Fruit fly (Drosophila melanogaster) whole organism, embryonic: ENCODE results near the gene CG31808.

Experiments
- CG10431 ChIP-seq: fragments of 200-800 bp; sonication (Bioruptor generic); optimal IDR thresholded peaks from 3 replicates; lab custom pipeline; 2018; ENCODE audit warnings: missing biosample characterization, mild to moderate bottlenecking, missing genetic modification characterization
- CG11560 ChIP-seq: fragments of 200-800 bp; sonication (Bioruptor generic); IDR thresholded peaks from 3 replicates; pipeline ENCODE4 v1.3.6; 2022; ENCODE audit warnings: missing biosample characterization, missing genetic modification characterization
- CG12391 ChIP-seq: fragments of 200-800 bp; sonication (Bioruptor generic); optimal IDR thresholded peaks from 3 replicates; lab custom pipeline; 2018; ENCODE audit warnings: missing biosample characterization, mild to moderate bottlenecking, missing genetic modification characterization, moderate library complexity
- CG13624 ChIP-seq: fragments of 200-800 bp; sonication (Bioruptor generic); optimal IDR thresholded peaks from 2 replicates; lab custom pipeline; 2016; ENCODE audit warnings: missing biosample characterization, missing genetic modification characterization
- CG2120 ChIP-seq: fragments of 200-800 bp; sonication (Bioruptor generic); optimal IDR thresholded peaks from 3 replicates; lab custom pipeline; 2016; ENCODE audit warnings: missing biosample characterization, missing genetic modification characterization
- CG2678 ChIP-seq: fragments of 200-800 bp; sonication (Bioruptor generic); optimal IDR thresholded peaks from 3 replicates; lab custom pipeline; 2019; ENCODE audit warnings: missing biosample characterization, mild to moderate bottlenecking, missing genetic modification characterization, moderate library complexity
- CG3065 ChIP-seq: fragments of 200-800 bp; sonication (Bioruptor generic); optimal IDR thresholded peaks from 2 replicates; lab custom pipeline; 2016; ENCODE audit warnings: missing biosample characterization, missing genetic modification characterization
- CG3838 ChIP-seq: fragments of 200-800 bp; sonication (Bioruptor generic); optimal IDR thresholded peaks from 3 replicates; lab custom pipeline; 2016; ENCODE audit warnings: missing biosample characterization, missing genetic modification characterization
- CG43689 ChIP-seq: fragments of 200-800 bp; sonication (Bioruptor generic); IDR thresholded peaks from 2 replicates; pipeline ENCODE4 v1.3.6; 2022; ENCODE audit warnings: missing biosample characterization, missing genetic modification characterization
- CG7745 ChIP-seq: fragments of 200-800 bp; sonication (Bioruptor generic); optimal IDR thresholded peaks from 2 replicates; lab custom pipeline; 2018; ENCODE audit warnings: missing biosample characterization, mild to moderate bottlenecking, missing genetic modification characterization, moderate library complexity
- CG8281 ChIP-seq: fragments of 200-800 bp; sonication (Bioruptor generic); optimal IDR thresholded peaks from 2 replicates; lab custom pipeline; 2018; ENCODE audit warnings: missing biosample characterization, mild to moderate bottlenecking, missing genetic modification characterization, moderate library complexity
- CG8478 ChIP-seq: fragments of >200 bp; optimal IDR thresholded peaks from 2 replicates; lab custom pipeline; 2018
- CG8924 ChIP-seq: fragments of 200-800 bp; optimal IDR thresholded peaks from 3 replicates; lab custom pipeline; 2019; ENCODE audit warnings: missing biosample characterization, mild to moderate bottlenecking, missing genetic modification characterization, moderate library complexity
- CrebB ChIP-seq: fragments of 200-800 bp; sonication (Bioruptor generic); optimal IDR thresholded peaks from 3 replicates; lab custom pipeline; 2018; ENCODE audit warnings: missing biosample characterization, mild to moderate bottlenecking, missing genetic modification characterization
- Dbx ChIP-seq: fragments of 200-800 bp; sonication (Bioruptor generic); IDR thresholded peaks from 3 replicates; pipeline ENCODE4 v1.3.6; 2022; ENCODE audit warnings: missing biosample characterization, missing genetic modification characterization
- Dfd ChIP-seq, 2 experiments: fragments of >200 bp; optimal IDR thresholded peaks; 2 replicates each; lab custom pipeline; 2017; ENCODE audit warnings: missing biosample characterization in 2 of 2, missing genetic modification characterization in 2 of 2
- GATAe ChIP-seq: fragments of 200-800 bp; sonication (Bioruptor generic); conservative IDR thresholded peaks from 2 replicates; pipeline ENCODE4 v1.3.6; 2022; ENCODE audit warnings: missing biosample characterization, missing genetic modification characterization
- HLH3B ChIP-seq: fragments of 200-800 bp; sonication (Bioruptor generic); IDR thresholded peaks from 2 replicates; pipeline ENCODE4 v1.3.6; 2022; ENCODE audit warnings: missing biosample characterization, missing genetic modification characterization
- Hmr ChIP-seq: fragments of 200-800 bp; sonication (Bioruptor generic); optimal IDR thresholded peaks from 3 replicates; lab custom pipeline; 2017; ENCODE audit warnings: mild to moderate bottlenecking, missing biosample characterization, missing genetic modification reagents, missing genetic modification characterization
- Mrtf ChIP-seq: fragments of 200-800 bp; sonication (Bioruptor generic); IDR thresholded peaks from 3 replicates; pipeline ENCODE4 v1.3.6; 2022; ENCODE audit warnings: missing biosample characterization, missing genetic modification characterization
- Neu2 ChIP-seq: fragments of 200-800 bp; sonication (Bioruptor generic); optimal IDR thresholded peaks from 3 replicates; lab custom pipeline; 2016; ENCODE audit warnings: missing biosample characterization, missing genetic modification characterization, borderline replicate concordance
- Optix ChIP-seq: fragments of 200-800 bp; sonication (Bioruptor generic); IDR thresholded peaks from 3 replicates; pipeline ENCODE4 v1.3.6; 2022; ENCODE audit warnings: missing biosample characterization, missing genetic modification characterization
- Ptx1 ChIP-seq: fragments of 200-800 bp; sonication (Bioruptor generic); IDR thresholded peaks from 2 replicates; pipeline ENCODE4 v1.3.6; 2022; ENCODE audit warnings: missing biosample characterization, missing genetic modification characterization
- Scr ChIP-seq: fragments of 200-800 bp; sonication (Bioruptor generic); IDR thresholded peaks from 2 replicates; pipeline ENCODE4 v1.3.6; 2022; ENCODE audit warnings: missing biosample characterization, missing genetic modification characterization; ENCODE audit not compliant: partially characterized antibody
- ac ChIP-seq: fragments of 200-800 bp; sonication (Bioruptor generic); optimal IDR thresholded peaks from 3 replicates; lab custom pipeline; 2017; ENCODE audit warnings: missing biosample characterization, mild to moderate bottlenecking, missing genetic modification characterization
- ap ChIP-seq: fragments of 200-800 bp; sonication (Bioruptor generic); IDR thresholded peaks from 2 replicates; pipeline ENCODE4 v1.3.6; 2022; ENCODE audit warnings: missing biosample characterization, missing genetic modification characterization
- bowl ChIP-seq: fragments of 200-800 bp; sonication (Bioruptor generic); IDR thresholded peaks from 2 replicates; pipeline ENCODE4 v1.3.6; 2022; ENCODE audit warnings: missing biosample characterization, missing genetic modification characterization
- btn ChIP-seq: fragments of 200-800 bp; sonication (Bioruptor generic); optimal IDR thresholded peaks from 2 replicates; lab custom pipeline; 2016; ENCODE audit warnings: missing biosample characterization, missing genetic modification characterization
- croc ChIP-seq: fragments of 200-800 bp; sonication (Bioruptor generic); conservative IDR thresholded peaks from 3 replicates; pipeline ENCODE4 v1.3.6; 2022; ENCODE audit warnings: missing biosample characterization, missing genetic modification characterization
- dmrt11E ChIP-seq: fragments of 200-800 bp; sonication (Bioruptor generic); optimal IDR thresholded peaks from 3 replicates; lab custom pipeline; 2018; ENCODE audit warnings: missing biosample characterization, mild to moderate bottlenecking, missing genetic modification characterization, moderate library complexity
- dysf ChIP-seq: fragments of 200-800 bp; sonication (Bioruptor generic); IDR thresholded peaks from 3 replicates; pipeline ENCODE4 v1.3.6; 2022; ENCODE audit warnings: missing biosample characterization, missing genetic modification characterization
- ewg ChIP-seq: fragments of 200-800 bp; sonication (Bioruptor generic); optimal IDR thresholded peaks from 3 replicates; lab custom pipeline; 2017; ENCODE audit warnings: mild to moderate bottlenecking, missing biosample characterization, missing genetic modification reagents, missing genetic modification characterization
- gem ChIP-seq: fragments of 200-800 bp; sonication (Bioruptor generic); optimal IDR thresholded peaks from 2 replicates; lab custom pipeline; 2019; ENCODE audit warnings: missing biosample characterization, mild to moderate bottlenecking, missing genetic modification characterization, moderate library complexity
- hth ChIP-seq: fragments of >200 bp; optimal IDR thresholded peaks from 2 replicates; lab custom pipeline; 2017; ENCODE audit warnings: inconsistent platforms
- jigr1 ChIP-seq: fragments of 200-800 bp; sonication (Bioruptor generic); IDR thresholded peaks from 3 replicates; pipeline ENCODE4 v1.3.6; 2022; ENCODE audit warnings: missing biosample characterization, missing genetic modification characterization
- jumu ChIP-seq: fragments of 200-800 bp; sonication (Bioruptor generic); optimal IDR thresholded peaks from 3 replicates; lab custom pipeline; 2016; ENCODE audit warnings: missing biosample characterization, missing genetic modification characterization
- lab ChIP-seq: fragments of 200-800 bp; sonication (Bioruptor generic); optimal IDR thresholded peaks from 3 replicates; lab custom pipeline; 2017; ENCODE audit warnings: missing biosample characterization, missing genetic modification characterization, mild to moderate bottlenecking, moderate library complexity, missing genetic modification reagents
- lilli ChIP-seq: fragments of 200-800 bp; sonication (Bioruptor generic); optimal IDR thresholded peaks from 3 replicates; lab custom pipeline; 2016; ENCODE audit warnings: missing biosample characterization, missing genetic modification characterization
- nom ChIP-seq: fragments of 200-800 bp; sonication (Bioruptor generic); optimal IDR thresholded peaks from 2 replicates; lab custom pipeline; 2017; ENCODE audit warnings: missing biosample characterization, missing genetic modification characterization, mild to moderate bottlenecking, moderate library complexity, missing genetic modification reagents
- otp ChIP-seq: fragments of 200-800 bp; sonication (Bioruptor generic); IDR thresholded peaks from 3 replicates; pipeline ENCODE4, ENCODE4 v1.3.6; 2022; ENCODE audit warnings: missing biosample characterization, missing genetic modification characterization
- pfk ChIP-seq: fragments of 200-800 bp; sonication (Bioruptor generic); optimal IDR thresholded peaks from 2 replicates; lab custom pipeline; 2018; ENCODE audit warnings: missing biosample characterization, mild to moderate bottlenecking, missing genetic modification characterization, moderate library complexity
- phol ChIP-seq: fragments of 200-800 bp; sonication (Bioruptor generic); optimal IDR thresholded peaks from 3 replicates; lab custom pipeline; 2018; ENCODE audit warnings: missing biosample characterization, mild to moderate bottlenecking, missing genetic modification characterization, moderate library complexity
- pita ChIP-seq: fragments of 200-800 bp; sonication (Bioruptor generic); optimal IDR thresholded peaks from 2 replicates; lab custom pipeline; 2017; ENCODE audit warnings: missing biosample characterization, mild to moderate bottlenecking, missing genetic modification characterization
- sens ChIP-seq: fragments of 200-800 bp; sonication (Bioruptor generic); peaks from one replicate; lab custom pipeline; 2016; ENCODE audit warnings: missing biosample characterization, missing genetic modification characterization
- tin ChIP-seq: fragments of 200-800 bp; sonication (Bioruptor generic); optimal IDR thresholded peaks from 3 replicates; lab custom pipeline; 2016; ENCODE audit warnings: missing biosample characterization, missing genetic modification characterization
- ttk ChIP-seq: fragments of 200-800 bp; sonication (Bioruptor generic); IDR thresholded peaks from 2 replicates; pipeline ENCODE4 v2.1.2; 2022; ENCODE audit warnings: missing biosample characterization, missing genetic modification characterization
- zfh2 ChIP-seq: fragments of 200-800 bp; sonication (Bioruptor generic); optimal IDR thresholded peaks from 2 replicates; lab custom pipeline; 2016; ENCODE audit warnings: missing biosample characterization, missing genetic modification characterization

The CG31808 gene

dm6 chr2L:16679817-16680683, 35.9 kb downstream of the CG31808 start, which contains the start of the genes grp and squ (continued):
- no peak for TF ChIP-seq hth
- TF ChIP-seq CG3838 (GFP tag; lab: Kevin White, UChicago): no peak
- no peak for TF ChIP-seq btn (GFP tag; lab: Kevin White, UChicago)
- no peak for TF ChIP-seq Mrtf
- no peak for TF ChIP-seq Neu2
- no peak for TF ChIP-seq croc (GFP tag; lab: Robert Waterston, UW)
- no peak for TF ChIP-seq dysf

dm6 chr2L:16679073-16679472, 36.9 kb downstream of the CG31808 start:
- TF ChIP-seq CG3065 (GFP tag; lab: Kevin White, UChicago): peak; percentile 52
- TF ChIP-seq sens (GFP tag; lab: Kevin White, UChicago): peak; percentile 58
- TF ChIP-seq bowl (GFP tag; lab: Robert Waterston, UW): no peak
- TF ChIP-seq, all 482 proteins: peak for 2

dm6 chr2L:16676651-16677359, 39.2 kb downstream of the CG31808 start, which contains the start of the genes Trpgamma and her:
Gene Trpgamma, minus strand, starts transcription at chr2L:16676701.
Gene her, plus strand, starts transcription at chr2L:16677185.
- peak; percentile 28 for TF ChIP-seq lilli
- no peak for TF ChIP-seq CG11560 (tag; lab: Robert Waterston, UW)
- TF ChIP-seq ac: no peak
- TF ChIP-seq lab (GFP tag; lab: Kevin White, UChicago): no peak
- TF ChIP-seq otp (GFP tag; lab: Robert Waterston, UW): no peak
- TF ChIP-seq CG10431 (GFP tag; lab: Kevin White, UChicago): no peak
- TF ChIP-seq pita (GFP tag; lab: Kevin White, UChicago): no peak
- peak; percentile 15 for TF ChIP-seq zfh2 (GFP tag; lab: Kevin White, UChicago)
- no peak for TF ChIP-seq ttk (GFP tag; lab: Robert Waterston, UW)
- peak; percentile 10 for TF ChIP-seq phol (tag; lab: Kevin White, UChicago)
- no peak for TF ChIP-seq jumu
- TF ChIP-seq CG8924 (tag; lab: Kevin White, UChicago): peak; percentile 11
- TF ChIP-seq tin (GFP tag; lab: Kevin White, UChicago): peak; percentile 2
- TF ChIP-seq Dbx (GFP tag; lab: Robert Waterston, UW): no peak
- TF ChIP-seq CG2678 (tag; lab: Kevin White, UChicago): no peak
- TF ChIP-seq GATAe (GFP tag; lab: Robert Waterston, UW): no peak
- TF ChIP-seq Ptx1: no peak
- peak; percentile 45 for TF ChIP-seq CG13624 (GFP tag; lab: Kevin White, UChicago)
- no peak for TF ChIP-seq HLH3B (GFP tag; lab: Robert Waterston, UW)
- no peak for TF ChIP-seq ap
- no peak for TF ChIP-seq CrebB (tag; lab: Kevin White, UChicago)
- no peak for TF ChIP-seq CG43689 (GFP tag; lab: Robert Waterston, UW)
- TF ChIP-seq Hmr (GFP tag; lab: Kevin White, UChicago): peak; percentile 48
- no peak for TF ChIP-seq gem (tag; lab: Kevin White, UChicago)
- no peak for TF ChIP-seq CG8281
- TF ChIP-seq Scr: peak; percentile 91
- TF ChIP-seq Dfd (GFP tag; optimal IDR thresholded peaks at IDR 0.05; lab: Kevin White, UChicago): no peak
- no peak for TF ChIP-seq nom (GFP tag; lab: Kevin White, UChicago)
- TF ChIP-seq CG2120: peak; percentile 40
- TF ChIP-seq pfk: no peak
- no peak for TF ChIP-seq CG8478 (lab: Kevin White, UChicago)
- peak; percentile 98 for TF ChIP-seq CG7745 (tag; lab: Kevin White, UChicago)
- TF ChIP-seq Optix (GFP tag; lab: Robert Waterston, UW): no peak
- no peak for TF ChIP-seq CG12391 (tag; lab: Kevin White, UChicago)
- TF ChIP-seq ewg (GFP tag; lab: Kevin White, UChicago): peak; percentile 58
- TF ChIP-seq jigr1 (GFP tag; lab: Robert Waterston, UW): no peak
- TF ChIP-seq dmrt11E (tag; lab: Kevin White, UChicago): no peak
